Worm (Caenorhabditis elegans) whole organism, mixed stage, embryonic: ENCODE results near the gene F57F4.2.

Experiments
- M03D4.4 ChIP-seq: sonication (generic microtip); optimal IDR thresholded peaks from 2 replicates; lab custom pipeline; 2017; ENCODE audit warnings: mild to moderate bottlenecking, missing genetic modification characterization, missing compliant biosample characterization
- bed-3 ChIP-seq: fragments of 200-800 bp; sonication (Bioruptor generic); optimal IDR thresholded peaks from 3 replicates; lab custom pipeline; 2018; ENCODE audit warnings: mild to moderate bottlenecking, missing genetic modification characterization, moderate library complexity, missing compliant biosample characterization
- blmp-1 ChIP-seq: fragments of 150-350 bp; optimal IDR thresholded peaks from 2 replicates; lab custom pipeline; 2014; ENCODE audit warnings: missing biosample characterization, missing genetic modification characterization
- ceh-39 ChIP-seq: fragments of 150-350 bp; optimal IDR thresholded peaks from 2 replicates; lab custom pipeline; 2014; ENCODE audit warnings: missing biosample characterization, missing genetic modification characterization
- ceh-43 ChIP-seq: fragments of 200-800 bp; sonication (Bioruptor generic); optimal IDR thresholded peaks from 2 replicates; lab custom pipeline; 2018; ENCODE audit warnings: mild to moderate bottlenecking, missing genetic modification characterization, moderate library complexity, missing compliant biosample characterization
- ceh-83 ChIP-seq: fragments of 200-800 bp; sonication (Bioruptor generic); optimal IDR thresholded peaks from 2 replicates; lab custom pipeline; 2018; ENCODE audit warnings: mild to moderate bottlenecking, missing genetic modification characterization, missing compliant biosample characterization
- ces-1 ChIP-seq: fragments of 150-350 bp; optimal IDR thresholded peaks from 2 replicates; lab custom pipeline; 2014; ENCODE audit warnings: missing biosample characterization, missing genetic modification reagents, missing genetic modification characterization
- cnd-1 ChIP-seq: fragments of 200-800 bp; sonication (Bioruptor generic); optimal IDR thresholded peaks from 2 replicates; lab custom pipeline; 2018; ENCODE audit warnings: mild to moderate bottlenecking, missing genetic modification characterization, missing compliant biosample characterization
- drap-1 ChIP-seq: fragments of 200-800 bp; sonication (Bioruptor generic); optimal IDR thresholded peaks from 3 replicates; lab custom pipeline; 2018; ENCODE audit warnings: mild to moderate bottlenecking, missing genetic modification characterization, missing compliant biosample characterization
- flh-1 ChIP-seq: fragments of 200-800 bp; sonication (Bioruptor generic); optimal IDR thresholded peaks from 2 replicates; lab custom pipeline; 2018; ENCODE audit warnings: mild to moderate bottlenecking, missing genetic modification characterization, moderate library complexity, missing compliant biosample characterization
- ham-2 ChIP-seq: fragments of 200-800 bp; sonication (Bioruptor generic); optimal IDR thresholded peaks from 2 replicates; lab custom pipeline; 2018; ENCODE audit warnings: mild to moderate bottlenecking, missing genetic modification characterization, missing compliant biosample characterization
- hlh-1 ChIP-seq: fragments of 150-350 bp; optimal IDR thresholded peaks from 2 replicates; lab custom pipeline; 2014; ENCODE audit warnings: missing biosample characterization, missing genetic modification reagents, missing genetic modification characterization
- lin-13 ChIP-seq: fragments of 150-350 bp; optimal IDR thresholded peaks from 2 replicates; lab custom pipeline; 2014; ENCODE audit warnings: missing biosample characterization, missing genetic modification characterization
- lin-32 ChIP-seq: fragments of 200-800 bp; sonication (Bioruptor generic); optimal IDR thresholded peaks from 2 replicates; lab custom pipeline; 2018; ENCODE audit warnings: mild to moderate bottlenecking, missing genetic modification characterization, missing compliant biosample characterization
- lsy-2 ChIP-seq: fragments of 150-350 bp; optimal IDR thresholded peaks from 2 replicates; lab custom pipeline; 2014; ENCODE audit warnings: missing biosample characterization, missing genetic modification characterization
- mab-5 ChIP-seq: fragments of 150-350 bp; optimal IDR thresholded peaks from 2 replicates; lab custom pipeline; 2014; ENCODE audit warnings: missing biosample characterization, missing genetic modification characterization
- mls-2 ChIP-seq: sonication (generic microtip); optimal IDR thresholded peaks from 2 replicates; lab custom pipeline; 2016; ENCODE audit warnings: mild to moderate bottlenecking, missing genetic modification characterization, moderate library complexity, missing compliant biosample characterization
- nhr-12 ChIP-seq: fragments of 150-350 bp; optimal IDR thresholded peaks from 2 replicates; lab custom pipeline; 2014; ENCODE audit warnings: missing biosample characterization, missing genetic modification characterization
- nhr-2 ChIP-seq: fragments of 150-350 bp; optimal IDR thresholded peaks from 2 replicates; lab custom pipeline; 2014; ENCODE audit warnings: missing biosample characterization, missing genetic modification characterization
- nhr-237 ChIP-seq: fragments of 150-350 bp; optimal IDR thresholded peaks from 2 replicates; lab custom pipeline; 2014; ENCODE audit warnings: missing biosample characterization, missing genetic modification characterization
- nhr-28 ChIP-seq: fragments of 150-350 bp; optimal IDR thresholded peaks from 2 replicates; lab custom pipeline; 2014; ENCODE audit warnings: missing biosample characterization, missing genetic modification characterization
- nhr-76 ChIP-seq: sonication (generic microtip); optimal IDR thresholded peaks from 2 replicates; lab custom pipeline; 2017; ENCODE audit warnings: missing biosample characterization, missing genetic modification characterization
- sem-2 ChIP-seq: fragments of 200-800 bp; sonication (Bioruptor generic); optimal IDR thresholded peaks from 2 replicates; lab custom pipeline; 2018; ENCODE audit warnings: mild to moderate bottlenecking, missing genetic modification characterization, missing compliant biosample characterization
- snpc-4 ChIP-seq: fragments of 150-350 bp; optimal IDR thresholded peaks from 2 replicates; lab custom pipeline; 2014; ENCODE audit warnings: missing biosample characterization, missing genetic modification characterization
- tbx-8 ChIP-seq: fragments of 200-800 bp; sonication (Bioruptor generic); optimal IDR thresholded peaks from 2 replicates; lab custom pipeline; 2018; ENCODE audit warnings: mild to moderate bottlenecking, missing genetic modification characterization, moderate library complexity, missing compliant biosample characterization
- unc-120 ChIP-seq: sonication (generic microtip); optimal IDR thresholded peaks from 2 replicates; lab custom pipeline; 2017; ENCODE audit warnings: missing genetic modification characterization, missing compliant biosample characterization; ENCODE audit not compliant: poor library complexity, severe bottlenecking
- unc-39 ChIP-seq: fragments of 150-350 bp; optimal IDR thresholded peaks from 2 replicates; lab custom pipeline; 2014; ENCODE audit warnings: missing biosample characterization, missing genetic modification characterization
- unc-62 ChIP-seq: fragments of 150-350 bp; optimal IDR thresholded peaks from 2 replicates; lab custom pipeline; 2014; ENCODE audit warnings: missing biosample characterization, missing genetic modification reagents, missing genetic modification characterization
- zip-8 ChIP-seq: fragments of 150-350 bp; optimal IDR thresholded peaks from 2 replicates; lab custom pipeline; 2014; ENCODE audit warnings: missing biosample characterization, missing genetic modification characterization
- ztf-11 ChIP-seq: fragments of 150-350 bp; optimal IDR thresholded peaks from 2 replicates; lab custom pipeline; 2014; ENCODE audit warnings: missing biosample characterization, missing genetic modification characterization

Gene F57F4.2

ce11 chrV:6400950-6401551, 11.5 kb upstream of the F57F4.2 start:
- TF ChIP-seq ceh-39 (no peak), sem-2 (GFP tag; lab: Kevin White, UChicago) (no peak), unc-39 (tag; lab: Kevin White, UChicago) (no peak), nhr-2 (tag; lab: Kevin White, UChicago) (no peak), lin-32 (GFP tag; lab: Kevin White, UChicago) (no peak), mab-5 (tag; lab: Kevin White, UChicago) (no peak), bed-3 (GFP tag; lab: Kevin White, UChicago) (no peak), tbx-8 (GFP tag; lab: Kevin White, UChicago) (no peak)

ce11 chrV:6400528-6400927, 11.0 kb upstream of the F57F4.2 start:
- TF ChIP-seq snpc-4 (tag; lab: Kevin White, UChicago) (no peak), ztf-11 (no peak), ceh-43 (GFP tag; lab: Kevin White, UChicago) (no peak), mab-5 (tag; lab: Kevin White, UChicago) (no peak), nhr-237 (tag; lab: Kevin White, UChicago) (no peak), mls-2 (tag; lab: Kevin White, UChicago) (no peak), lin-13 (no peak), M03D4.4 (tag; lab: Kevin White, UChicago) (no peak), blmp-1 (tag; lab: Kevin White, UChicago) (no peak), bed-3 (GFP tag; lab: Kevin White, UChicago) (no peak), ceh-39 (no peak), tbx-8 (GFP tag; lab: Kevin White, UChicago) (no peak), hlh-1 (no peak), cnd-1 (tag; lab: Kevin White, UChicago) (no peak), nhr-76 (tag; lab: Kevin White, UChicago) (no peak), ceh-83 (GFP tag; lab: Kevin White, UChicago) (no peak)

- TF ChIP-seq hlh-1 (no peak), unc-39 (tag; lab: Kevin White, UChicago) (no peak), M03D4.4 (tag; lab: Kevin White, UChicago) (no peak), ceh-39 (no peak), lin-13 (no peak), ces-1 (no peak), ceh-83 (GFP tag; lab: Kevin White, UChicago) (no peak), lsy-2 (no peak), nhr-237 (tag; lab: Kevin White, UChicago) (no peak), ceh-43 (GFP tag; lab: Kevin White, UChicago) (no peak), mab-5 (tag; lab: Kevin White, UChicago) (no peak), unc-62 (GFP tag; lab: Kevin White, UChicago) (no peak), nhr-2 (tag; lab: Kevin White, UChicago) (no peak), unc-120 (tag; lab: Kevin White, UChicago) (no peak), bed-3 (GFP tag; lab: Kevin White, UChicago) (no peak), blmp-1 (tag; lab: Kevin White, UChicago) (no peak)
Observed at ce11 chrV:6399831-6400230, 10.3 kb upstream of the F57F4.2 start, which contains the start of gene gfi-1. Gene gfi-1, minus strand, starts transcription at chrV:6399931.

ce11 chrV:6398922-6399321, 9.4 kb upstream of the F57F4.2 start:
- TF ChIP-seq sem-2 (GFP tag; lab: Kevin White, UChicago) = no peak
- TF ChIP-seq tbx-8 (GFP tag; lab: Kevin White, UChicago) = no peak
- TF ChIP-seq ces-1 = no peak
- TF ChIP-seq ceh-43 (GFP tag; lab: Kevin White, UChicago) = no peak
- no peak for TF ChIP-seq mab-5 (tag; lab: Kevin White, UChicago)
- no peak for TF ChIP-seq cnd-1 (tag; lab: Kevin White, UChicago)
- TF ChIP-seq nhr-76 (tag; lab: Kevin White, UChicago) = no peak
- no peak for TF ChIP-seq nhr-12 (tag; lab: Kevin White, UChicago)
- TF ChIP-seq bed-3 (GFP tag; lab: Kevin White, UChicago) = no peak
- no peak for TF ChIP-seq ham-2 (GFP tag; lab: Kevin White, UChicago)
- TF ChIP-seq M03D4.4 (tag; lab: Kevin White, UChicago) = no peak
- no peak for TF ChIP-seq zip-8
- no peak for TF ChIP-seq nhr-28 (tag; lab: Kevin White, UChicago)
- TF ChIP-seq hlh-1 = no peak
- TF ChIP-seq drap-1 = no peak
- no peak for TF ChIP-seq flh-1 (GFP tag; lab: Kevin White, UChicago)
- TF ChIP-seq unc-120 (tag; lab: Kevin White, UChicago) = no peak
- TF ChIP-seq nhr-237 (tag; lab: Kevin White, UChicago) = no peak
